Worm (Caenorhabditis elegans) whole organism, L3 larva: ENCODE measurements around the gene nhr-283.
"Not testable (repeated sequence)": the region's sequence is repeated elsewhere in the genome, so short reads cannot be mapped to it uniquely, and the experiment has no call there.

ENCODE experiments used
- R02D3.7 ChIP-seq: fragments of 150-350 bp; optimal IDR thresholded peaks from 2 replicates; lab custom pipeline; 2014; ENCODE audit warnings: missing biosample characterization, missing genetic modification characterization
- ZK546.5 ChIP-seq: sonication (generic microtip); optimal IDR thresholded peaks from 2 replicates; lab custom pipeline; 2017; ENCODE audit warnings: missing biosample characterization, missing genetic modification characterization
- ama-1 ChIP-seq: fragments of 150-350 bp; optimal IDR thresholded peaks from 2 replicates; lab custom pipeline; 2018
- ceh-28 ChIP-seq: fragments of 150-350 bp; optimal IDR thresholded peaks from 2 replicates; lab custom pipeline; 2014; ENCODE audit warnings: missing biosample characterization, missing genetic modification reagents, missing genetic modification characterization
- ceh-82 ChIP-seq: fragments of 150-350 bp; optimal IDR thresholded peaks from 2 replicates; lab custom pipeline; 2014; ENCODE audit warnings: missing biosample characterization, missing genetic modification characterization
- ceh-9 ChIP-seq: sonication (generic microtip); optimal IDR thresholded peaks from 2 replicates; lab custom pipeline; 2018; ENCODE audit warnings: missing biosample characterization, missing genetic modification characterization
- egl-27 ChIP-seq: sonication (generic microtip); optimal IDR thresholded peaks from 4 replicates; lab custom pipeline; 2017; ENCODE audit warnings: missing biosample characterization, missing genetic modification reagents, missing genetic modification characterization
- egl-5 ChIP-seq: fragments of 150-350 bp; optimal IDR thresholded peaks from 2 replicates; lab custom pipeline; 2017; ENCODE audit warnings: missing biosample characterization, missing genetic modification reagents, missing genetic modification characterization, inconsistent platforms
- elt-2 ChIP-seq: sonication (generic microtip); optimal IDR thresholded peaks from 2 replicates; lab custom pipeline; 2016; ENCODE audit warnings: missing genetic modification reagents, mild to moderate bottlenecking, missing genetic modification characterization, missing compliant biosample characterization
- elt-3 ChIP-seq, 3 experiments: fragments of 150-350 bp in 1 of 3; sonication (generic microtip) in 2 of 3; optimal IDR thresholded peaks; 2 replicates in 2 of 3; 4 replicates in 1 of 3; lab custom pipeline; 2014 to 2017; ENCODE audit warnings: missing biosample characterization in 3 of 3, missing genetic modification characterization in 3 of 3
- eor-1 ChIP-seq, 2 experiments: fragments of 150-350 bp; optimal IDR thresholded peaks; 2 replicates each; lab custom pipeline; 2014 to 2018; ENCODE audit warnings: missing biosample characterization in 2 of 2, missing genetic modification characterization in 2 of 2
- fkh-2 ChIP-seq: fragments of 150-350 bp; optimal IDR thresholded peaks from 2 replicates; lab custom pipeline; 2014; ENCODE audit warnings: missing biosample characterization, missing genetic modification reagents, missing genetic modification characterization
- lin-15B ChIP-seq: fragments of 150-350 bp; optimal IDR thresholded peaks from 2 replicates; lab custom pipeline; 2014; ENCODE audit warnings: missing biosample characterization, missing genetic modification characterization
- lin-39 ChIP-seq: fragments of 150-350 bp; optimal IDR thresholded peaks from 2 replicates; lab custom pipeline; 2018; ENCODE audit warnings: missing biosample characterization, missing genetic modification reagents, missing genetic modification characterization
- lsy-12 ChIP-seq: sonication (generic microtip); optimal IDR thresholded peaks from 2 replicates; lab custom pipeline; 2016; ENCODE audit warnings: mild to moderate bottlenecking, missing genetic modification characterization, missing compliant biosample characterization
- nfya-1 ChIP-seq: sonication (generic microtip); optimal IDR thresholded peaks from 2 replicates; lab custom pipeline; 2017; ENCODE audit warnings: missing genetic modification characterization, mild to moderate bottlenecking, missing compliant biosample characterization, antibody characterized with exemption, moderate library complexity; ENCODE audit not compliant: insufficient read depth
- nhr-12 ChIP-seq: fragments of 150-350 bp; optimal IDR thresholded peaks from 2 replicates; lab custom pipeline; 2014; ENCODE audit warnings: missing biosample characterization, missing genetic modification characterization
- nhr-237 ChIP-seq: fragments of 150-350 bp; optimal IDR thresholded peaks from 2 replicates; lab custom pipeline; 2014; ENCODE audit warnings: missing biosample characterization, missing genetic modification characterization
- nhr-25 ChIP-seq: sonication (generic microtip); optimal IDR thresholded peaks from 2 replicates; lab custom pipeline; 2017; ENCODE audit warnings: missing biosample characterization, missing genetic modification characterization
- nhr-43 ChIP-seq: sonication (generic microtip); optimal IDR thresholded peaks from 2 replicates; lab custom pipeline; 2016; ENCODE audit warnings: mild to moderate bottlenecking, missing genetic modification characterization, missing compliant biosample characterization; ENCODE audit not compliant: poor library complexity, severe bottlenecking
- nhr-76 ChIP-seq: fragments of 150-350 bp; sonication (generic microtip); optimal IDR thresholded peaks from 5 replicates; lab custom pipeline; 2014; ENCODE audit warnings: missing biosample characterization, missing genetic modification characterization
- pha-4 ChIP-seq: fragments of 150-350 bp; optimal IDR thresholded peaks from 2 replicates; lab custom pipeline; 2014; ENCODE audit warnings: missing biosample characterization, missing genetic modification reagents, missing genetic modification characterization
- pqm-1 ChIP-seq: fragments of 150-350 bp; optimal IDR thresholded peaks from 2 replicates; lab custom pipeline; 2017; ENCODE audit warnings: missing biosample characterization, missing genetic modification characterization, inconsistent platforms
- sea-2 ChIP-seq: fragments of 150-350 bp; sonication (generic microtip); optimal IDR thresholded peaks from 4 replicates; lab custom pipeline; 2014; ENCODE audit warnings: missing biosample characterization, missing genetic modification reagents, missing genetic modification characterization
- skn-1 ChIP-seq: fragments of 150-350 bp; optimal IDR thresholded peaks from 2 replicates; lab custom pipeline; 2014; ENCODE audit warnings: missing biosample characterization, missing genetic modification characterization
- tbx-2 ChIP-seq: sonication (generic microtip); optimal IDR thresholded peaks from 2 replicates; lab custom pipeline; 2016; ENCODE audit warnings: mild to moderate bottlenecking, missing genetic modification characterization, missing compliant biosample characterization
- unc-62 ChIP-seq: fragments of 150-350 bp; sonication (generic microtip); optimal IDR thresholded peaks from 4 replicates; lab custom pipeline; 2014; ENCODE audit warnings: missing biosample characterization, missing genetic modification reagents, missing genetic modification characterization
- zag-1 ChIP-seq: fragments of 150-350 bp; optimal IDR thresholded peaks from 2 replicates; lab custom pipeline; 2014; ENCODE audit warnings: missing biosample characterization, missing genetic modification characterization
- ztf-4 ChIP-seq: fragments of 150-350 bp; optimal IDR thresholded peaks from 2 replicates; lab custom pipeline; 2014; ENCODE audit warnings: missing biosample characterization, missing genetic modification characterization

Gene nhr-283

ce11 chrV:15819983-15820382 lies 43.4 kb upstream of the nhr-283 start, which contains the start of gene srbc-48:
Gene srbc-48, plus strand, starts transcription at chrV:15820283.
- no peak for TF ChIP-seq R02D3.7 (tag; lab: Kevin White, UChicago)

ce11 chrV:15817746-15818145 lies 41.2 kb upstream of the nhr-283 start, which contains the start of gene abf-3:
Gene abf-3, minus strand, starts transcription at chrV:15817846.
- TF ChIP-seq unc-62 (GFP tag; lab: Kevin White, UChicago): no peak
- no peak for TF ChIP-seq nhr-76
- TF ChIP-seq egl-5 (tag; lab: Kevin White, UChicago): no peak
- no peak for TF ChIP-seq pha-4 (tag; lab: Kevin White, UChicago)
- no peak for TF ChIP-seq sea-2 (GFP tag; lab: Kevin White, UChicago)
- TF ChIP-seq nfya-1: no peak
- no peak for TF ChIP-seq nhr-25
- TF ChIP-seq ceh-28: no peak
- no peak for TF ChIP-seq lsy-12
- TF ChIP-seq eor-1 (tag; optimal IDR thresholded peaks at IDR 0.05; lab: Kevin White, UChicago): no peak
- no peak for TF ChIP-seq ama-1

- TF ChIP-seq ztf-4 (tag; lab: Kevin White, UChicago) (no peak), ZK546.5 (tag; lab: Kevin White, UChicago) (no peak), nfya-1 (no peak)
Measured at ce11 chrV:15815962-15816432, 39.4 kb upstream of the nhr-283 start, which contains the start of the genes fbxa-69 and F54B8.4. Gene fbxa-69, minus strand, starts transcription at chrV:15815971. Gene F54B8.4, plus strand, starts transcription at chrV:15816382.

ce11 chrV:15811982-15812381 lies 35.4 kb upstream of the nhr-283 start, which contains the start of gene nhr-282:
Gene nhr-282, plus strand, starts transcription at chrV:15812282.
- TF ChIP-seq egl-5, pqm-1, ZK546.5 (tag; lab: Kevin White, UChicago): not testable (repeated sequence)

DNA sequence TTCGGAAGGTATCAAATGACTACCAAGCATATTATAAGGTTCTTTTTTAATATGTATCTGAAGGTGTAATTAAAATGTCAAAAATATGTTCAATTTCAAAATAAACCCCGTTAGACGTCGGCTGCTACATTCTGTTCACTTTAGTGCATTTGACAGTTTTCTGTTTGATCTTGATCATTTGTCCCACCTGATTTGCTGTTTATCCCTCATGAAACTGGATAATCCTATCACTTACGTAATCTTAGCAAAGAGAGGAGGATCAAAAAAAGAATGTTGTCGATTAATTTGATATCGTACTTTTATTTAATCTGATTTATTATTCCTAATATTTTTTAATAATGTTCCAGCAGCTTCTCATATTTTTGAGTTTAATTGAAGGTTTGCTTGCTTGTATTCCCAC lies 33.9 kb upstream of the nhr-283 start, which contains the start of gene F54B8.1:
F54B8.1 (plus strand) TSS at position 301 of the 400 bp plus-strand sequence.
- TF ChIP-seq elt-2: no peak
- no peak for TF ChIP-seq pha-4 (tag; lab: Kevin White, UChicago)
- no peak for TF ChIP-seq nhr-76
- no peak for TF ChIP-seq fkh-2 (tag; lab: Kevin White, UChicago)
- no peak for TF ChIP-seq ama-1
- no peak for TF ChIP-seq pqm-1 (tag; lab: Kevin White, UChicago)
- no peak for TF ChIP-seq nhr-43
- TF ChIP-seq unc-62 (GFP tag; lab: Kevin White, UChicago): no peak
- no peak for TF ChIP-seq nhr-237
- no peak for TF ChIP-seq ceh-9 (tag; lab: Kevin White, UChicago)
- no peak for TF ChIP-seq elt-3 (tag; optimal IDR thresholded peaks at IDR 0.05; lab: Kevin White, UChicago)
- no peak for TF ChIP-seq egl-5 (tag; lab: Kevin White, UChicago)

DNA sequence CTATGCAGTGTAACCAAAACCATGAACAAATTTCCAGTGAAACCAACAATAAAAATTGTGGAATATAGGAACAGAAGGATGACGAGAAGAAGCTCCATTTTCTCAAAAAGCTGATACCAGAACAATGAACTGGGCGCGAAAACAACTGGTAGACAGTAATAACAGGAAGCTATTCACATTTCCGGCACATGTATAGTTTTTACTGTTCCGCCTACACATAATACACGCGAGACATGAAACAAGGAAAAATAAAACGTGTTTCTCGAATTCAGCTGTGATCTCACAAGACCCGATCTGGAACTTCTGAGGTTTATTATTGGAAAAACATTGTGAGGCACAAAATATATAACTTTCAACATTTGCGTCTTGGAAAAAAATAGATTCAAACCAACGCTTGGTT lies 33.0 kb upstream of the nhr-283 start, which contains the start of gene srsx-36:
srsx-36 (minus strand) TSS at position 101 of the 400 bp plus-strand sequence.
- TF ChIP-seq lin-39: no peak
- TF ChIP-seq sea-2 (GFP tag; lab: Kevin White, UChicago): no peak
- TF ChIP-seq nhr-12: no peak
- no peak for TF ChIP-seq skn-1 (tag; lab: Kevin White, UChicago)
- TF ChIP-seq lin-15B: no peak
- TF ChIP-seq ceh-82 (tag; lab: Kevin White, UChicago): no peak
- TF ChIP-seq zag-1 (tag; lab: Kevin White, UChicago): no peak
- TF ChIP-seq, all 47 proteins: peak for 0

DNA sequence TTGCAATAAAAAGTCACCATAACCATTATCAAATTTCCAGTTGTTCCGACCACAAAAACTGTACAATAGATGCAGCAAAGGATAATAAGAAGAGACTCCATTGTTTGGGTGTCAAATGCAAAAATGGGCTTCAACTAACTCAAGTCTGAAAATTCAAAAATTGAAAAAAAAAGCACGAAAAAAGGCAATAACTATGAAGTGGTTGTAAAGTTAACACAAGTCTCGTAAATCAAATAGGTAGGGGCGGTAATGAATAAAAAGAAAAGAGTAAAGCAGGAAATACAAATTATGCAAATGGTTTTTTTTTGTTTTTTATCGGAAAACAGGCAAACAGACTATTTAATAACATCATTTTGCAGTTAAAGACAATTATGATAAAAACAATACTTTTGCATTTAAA lies 30.9 kb upstream of the nhr-283 start, which contains the start of gene srsx-38:
srsx-38 (minus strand) TSS at position 101 of the 400 bp plus-strand sequence.
- not testable (repeated sequence) for TF ChIP-seq nhr-76; pha-4 (tag; lab: Kevin White, UChicago); ceh-9 (tag; lab: Kevin White, UChicago)

DNA sequence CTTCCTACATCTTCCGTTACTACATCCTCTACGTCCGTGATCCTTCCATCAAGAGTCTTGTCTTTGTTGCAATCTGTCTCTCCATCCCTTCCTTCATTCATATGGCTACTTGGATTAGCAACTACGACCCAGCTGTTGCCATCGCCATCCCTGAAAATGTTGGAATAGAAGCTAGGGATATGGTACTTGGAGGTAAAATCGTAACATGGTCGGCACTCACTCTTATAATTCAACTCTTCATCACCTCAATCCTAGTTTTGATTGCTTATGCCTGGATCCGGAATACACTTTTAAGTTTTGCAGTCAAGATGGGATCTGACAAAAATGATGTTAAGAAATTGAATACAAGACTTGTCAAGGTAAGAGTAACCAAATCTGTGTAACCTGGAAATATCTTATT lies 27.2 kb upstream of the nhr-283 start, which contains the start of gene T26E4.18:
T26E4.18 (minus strand) TSS at position 101 of the 400 bp plus-strand sequence.
- TF ChIP-seq tbx-2; R02D3.7 (tag; lab: Kevin White, UChicago); egl-27 (tag; lab: Kevin White, UChicago): not testable (repeated sequence)
